Fruit fly (Drosophila melanogaster) whole organism, embryonic: ENCODE data around the gene CG13930.
A peak's percentile ranks its signal among the peaks of the same experiment; 100 is the strongest.

Experiments used
- Atf6 ChIP-seq: fragments of 200-800 bp; sonication (Bioruptor generic); IDR thresholded peaks from 2 replicates; pipeline ENCODE4 v1.3.6; 2022; ENCODE audit warnings: missing biosample characterization, missing genetic modification characterization
- Bgb ChIP-seq: fragments of 200-800 bp; sonication (Bioruptor generic); IDR thresholded peaks from 2 replicates; pipeline ENCODE4 v1.3.6; 2022; ENCODE audit warnings: missing biosample characterization, missing genetic modification characterization; ENCODE audit not compliant: partially characterized antibody
- CG10209 ChIP-seq: fragments of 200-800 bp; sonication (Bioruptor generic); optimal IDR thresholded peaks from 3 replicates; lab custom pipeline; 2017; ENCODE audit warnings: missing biosample characterization, mild to moderate bottlenecking, missing genetic modification characterization, missing genetic modification reagents
- CG10267 ChIP-seq: fragments of 200-800 bp; sonication (Bioruptor generic); optimal IDR thresholded peaks from 2 replicates; lab custom pipeline; 2018; ENCODE audit warnings: missing biosample characterization, mild to moderate bottlenecking, missing genetic modification characterization, moderate library complexity
- CG10543 ChIP-seq: fragments of 200-800 bp; sonication (Bioruptor generic); optimal IDR thresholded peaks from 3 replicates; lab custom pipeline; 2017; ENCODE audit warnings: missing biosample characterization, mild to moderate bottlenecking, missing genetic modification characterization, moderate library complexity
- CG13624 ChIP-seq: fragments of 200-800 bp; sonication (Bioruptor generic); optimal IDR thresholded peaks from 2 replicates; lab custom pipeline; 2016; ENCODE audit warnings: missing biosample characterization, missing genetic modification characterization
- CG1603 ChIP-seq: fragments of 200-800 bp; sonication (Bioruptor generic); optimal IDR thresholded peaks from 2 replicates; lab custom pipeline; 2019; ENCODE audit warnings: missing biosample characterization, mild to moderate bottlenecking, missing genetic modification characterization, moderate library complexity
- CG16863 ChIP-seq: fragments of 200-800 bp; sonication (Bioruptor generic); optimal IDR thresholded peaks from 3 replicates; lab custom pipeline; 2016; ENCODE audit warnings: missing biosample characterization, missing genetic modification characterization
- CG17359 ChIP-seq: fragments of 200-800 bp; sonication (Bioruptor generic); optimal IDR thresholded peaks from 3 replicates; lab custom pipeline; 2018; ENCODE audit warnings: missing biosample characterization, mild to moderate bottlenecking, missing genetic modification characterization, moderate library complexity
- CG17568 ChIP-seq: fragments of 200-800 bp; sonication (Bioruptor generic); optimal IDR thresholded peaks from 2 replicates; lab custom pipeline; 2018; ENCODE audit warnings: missing biosample characterization, mild to moderate bottlenecking, missing genetic modification characterization, moderate library complexity
- CG2678 ChIP-seq: fragments of 200-800 bp; sonication (Bioruptor generic); optimal IDR thresholded peaks from 3 replicates; lab custom pipeline; 2019; ENCODE audit warnings: missing biosample characterization, mild to moderate bottlenecking, missing genetic modification characterization, moderate library complexity
- CG2712 ChIP-seq: fragments of 200-800 bp; optimal IDR thresholded peaks from 3 replicates; lab custom pipeline; 2019; ENCODE audit warnings: missing biosample characterization, mild to moderate bottlenecking, missing genetic modification characterization, moderate library complexity
- CG2889 ChIP-seq: fragments of 200-800 bp; sonication (Bioruptor generic); IDR thresholded peaks from 3 replicates; pipeline ENCODE4 v1.3.6; 2022; ENCODE audit warnings: missing biosample characterization, missing genetic modification characterization
- CG3163 ChIP-seq: fragments of 200-800 bp; sonication (Bioruptor generic); optimal IDR thresholded peaks from 3 replicates; lab custom pipeline; 2016; ENCODE audit warnings: missing biosample characterization, missing genetic modification characterization
- CG3281 ChIP-seq: fragments of 200-800 bp; sonication (Bioruptor generic); optimal IDR thresholded peaks from 3 replicates; lab custom pipeline; 2017; ENCODE audit warnings: missing biosample characterization, mild to moderate bottlenecking, missing genetic modification characterization
- CG4360 ChIP-seq: fragments of 200-800 bp; sonication (Bioruptor generic); IDR thresholded peaks from 2 replicates; pipeline ENCODE4 v1.3.6; 2022; ENCODE audit warnings: missing biosample characterization, missing genetic modification characterization
- CG4707 ChIP-seq: fragments of 200-800 bp; sonication (Bioruptor generic); optimal IDR thresholded peaks from 2 replicates; lab custom pipeline; 2018; ENCODE audit warnings: missing biosample characterization, mild to moderate bottlenecking, missing genetic modification characterization, moderate library complexity
- CG4854 ChIP-seq: fragments of 200-800 bp; sonication (Bioruptor generic); optimal IDR thresholded peaks from 2 replicates; lab custom pipeline; 2016; ENCODE audit warnings: missing biosample characterization, missing genetic modification characterization, inconsistent platforms
- CG9437 ChIP-seq: fragments of 200-800 bp; sonication (Bioruptor generic); optimal IDR thresholded peaks from 2 replicates; lab custom pipeline; 2018; ENCODE audit warnings: missing biosample characterization, mild to moderate bottlenecking, missing genetic modification characterization
- Dad ChIP-seq: fragments of 200-800 bp; sonication (Bioruptor generic); optimal IDR thresholded peaks from 3 replicates; lab custom pipeline; 2016; ENCODE audit warnings: missing biosample characterization, missing genetic modification characterization
- Dfd ChIP-seq, 2 experiments: fragments of >200 bp; optimal IDR thresholded peaks; 2 replicates each; lab custom pipeline; 2017; ENCODE audit warnings: missing biosample characterization in 2 of 2, missing genetic modification characterization in 2 of 2
- Ets65A ChIP-seq: fragments of 200-800 bp; sonication (Bioruptor generic); peaks from one replicate; lab custom pipeline; 2016; ENCODE audit warnings: missing biosample characterization, missing genetic modification characterization
- HmgD ChIP-seq: fragments of 200-800 bp; sonication (Bioruptor generic); optimal IDR thresholded peaks from 3 replicates; lab custom pipeline; 2016; ENCODE audit warnings: missing biosample characterization, missing genetic modification characterization
- Hmx ChIP-seq: fragments of 200-800 bp; sonication (Bioruptor generic); optimal IDR thresholded peaks from 2 replicates; lab custom pipeline; 2016; ENCODE audit warnings: missing biosample characterization, missing genetic modification characterization
- Hr3 ChIP-seq: fragments of 200-800 bp; sonication (Bioruptor generic); optimal IDR thresholded peaks from 3 replicates; lab custom pipeline; 2016; ENCODE audit warnings: missing biosample characterization, missing genetic modification characterization
- Mad ChIP-seq: fragments of 200-800 bp; sonication (Bioruptor generic); optimal IDR thresholded peaks from 2 replicates; lab custom pipeline; 2016; ENCODE audit warnings: missing biosample characterization, missing genetic modification characterization
- NK7.1 ChIP-seq: fragments of 200-800 bp; sonication (Bioruptor generic); optimal IDR thresholded peaks from 3 replicates; lab custom pipeline; 2016; ENCODE audit warnings: missing biosample characterization, missing genetic modification characterization
- Poxn ChIP-seq: fragments of 200-800 bp; sonication (Bioruptor generic); IDR thresholded peaks from 2 replicates; pipeline ENCODE4 v1.3.6; 2022; ENCODE audit warnings: missing biosample characterization, missing genetic modification characterization
- Rx ChIP-seq: fragments of 200-800 bp; sonication (Bioruptor generic); IDR thresholded peaks from 2 replicates; pipeline ENCODE4 v1.3.6; 2022; ENCODE audit warnings: missing biosample characterization, missing genetic modification characterization
- Sry-δ ChIP-seq: fragments of 200-800 bp; sonication (Bioruptor generic); optimal IDR thresholded peaks from 2 replicates; lab custom pipeline; 2016; ENCODE audit warnings: missing biosample characterization, missing genetic modification characterization
- Vsx1 ChIP-seq: fragments of 200-800 bp; sonication (Bioruptor generic); optimal IDR thresholded peaks from 2 replicates; lab custom pipeline; 2017; ENCODE audit warnings: missing biosample characterization, mild to moderate bottlenecking, missing genetic modification characterization, missing genetic modification reagents
- abd-A ChIP-seq: fragments of 200-800 bp; sonication (Bioruptor generic); optimal IDR thresholded peaks from 3 replicates; lab custom pipeline; 2019; ENCODE audit warnings: missing biosample characterization, mild to moderate bottlenecking, missing genetic modification characterization, moderate library complexity
- aop ChIP-seq: fragments of 200-800 bp; sonication (Bioruptor generic); IDR thresholded peaks from 2 replicates; pipeline ENCODE4 v1.3.6; 2022; ENCODE audit warnings: missing biosample characterization, missing genetic modification characterization
- btn ChIP-seq: fragments of 200-800 bp; sonication (Bioruptor generic); optimal IDR thresholded peaks from 2 replicates; lab custom pipeline; 2016; ENCODE audit warnings: missing biosample characterization, missing genetic modification characterization
- chn ChIP-seq: fragments of 200-800 bp; sonication (Bioruptor generic); optimal IDR thresholded peaks from 2 replicates; lab custom pipeline; 2016; ENCODE audit warnings: missing biosample characterization, missing genetic modification characterization
- dm ChIP-seq: fragments of 200-800 bp; sonication (Bioruptor generic); optimal IDR thresholded peaks from 3 replicates; lab custom pipeline; 2016; ENCODE audit warnings: missing biosample characterization, missing genetic modification characterization
- dmrt11E ChIP-seq: fragments of 200-800 bp; sonication (Bioruptor generic); optimal IDR thresholded peaks from 3 replicates; lab custom pipeline; 2018; ENCODE audit warnings: missing biosample characterization, mild to moderate bottlenecking, missing genetic modification characterization, moderate library complexity
- gsb-n ChIP-seq: fragments of 200-800 bp; sonication (Bioruptor generic); optimal IDR thresholded peaks from 3 replicates; lab custom pipeline; 2018; ENCODE audit warnings: missing biosample characterization, mild to moderate bottlenecking, missing genetic modification characterization
- hb ChIP-seq: fragments of 200-800 bp; sonication (Bioruptor generic); IDR thresholded peaks from 3 replicates; pipeline ENCODE4 v1.3.6; 2022; ENCODE audit warnings: missing biosample characterization, missing genetic modification characterization; ENCODE audit not compliant: partially characterized antibody
- lilli ChIP-seq: fragments of 200-800 bp; sonication (Bioruptor generic); optimal IDR thresholded peaks from 3 replicates; lab custom pipeline; 2016; ENCODE audit warnings: missing biosample characterization, missing genetic modification characterization
- mam ChIP-seq: fragments of 200-800 bp; sonication (Bioruptor generic); optimal IDR thresholded peaks from 3 replicates; lab custom pipeline; 2016; ENCODE audit warnings: missing biosample characterization, missing genetic modification characterization
- pros ChIP-seq: fragments of 200-800 bp; sonication (Bioruptor generic); optimal IDR thresholded peaks from 3 replicates; lab custom pipeline; 2019; ENCODE audit warnings: missing biosample characterization, mild to moderate bottlenecking, missing genetic modification characterization, moderate library complexity
- sd ChIP-seq: fragments of 200-800 bp; sonication (Bioruptor generic); optimal IDR thresholded peaks from 3 replicates; lab custom pipeline; 2018; ENCODE audit warnings: missing biosample characterization, mild to moderate bottlenecking, missing genetic modification characterization, moderate library complexity
- sens-2 ChIP-seq: fragments of 200-800 bp; sonication (Bioruptor generic); IDR thresholded peaks from 2 replicates; pipeline ENCODE4 v1.3.6; 2022; ENCODE audit warnings: missing biosample characterization, missing genetic modification characterization
- sisA ChIP-seq: fragments of 200-800 bp; sonication (Bioruptor generic); IDR thresholded peaks from 2 replicates; pipeline ENCODE4 v1.3.6; 2022; ENCODE audit warnings: missing biosample characterization, missing genetic modification characterization
- slou ChIP-seq: fragments of 200-800 bp; sonication (Bioruptor generic); optimal IDR thresholded peaks from 3 replicates; lab custom pipeline; 2016; ENCODE audit warnings: missing biosample characterization, missing genetic modification characterization
- sr ChIP-seq: fragments of 200-800 bp; sonication (Bioruptor generic); IDR thresholded peaks from 3 replicates; pipeline ENCODE4 v1.3.6; 2022; ENCODE audit warnings: missing biosample characterization, missing genetic modification characterization
- tap ChIP-seq: fragments of 200-800 bp; optimal IDR thresholded peaks from 3 replicates; lab custom pipeline; 2019; ENCODE audit warnings: missing biosample characterization, mild to moderate bottlenecking, missing genetic modification characterization, moderate library complexity
- trh ChIP-seq: fragments of 200-800 bp; sonication (Bioruptor generic); optimal IDR thresholded peaks from 2 replicates; lab custom pipeline; 2016; ENCODE audit warnings: missing biosample characterization, missing genetic modification characterization
- z ChIP-seq: fragments of 200-800 bp; sonication (Bioruptor generic); IDR thresholded peaks from 3 replicates; pipeline ENCODE4 v1.3.6; 2022; ENCODE audit warnings: missing biosample characterization, missing genetic modification characterization
- zfh1 ChIP-seq: fragments of 200-800 bp; sonication (Bioruptor generic); IDR thresholded peaks from 3 replicates; pipeline ENCODE4 v1.3.6; 2022; ENCODE audit warnings: missing biosample characterization, missing genetic modification characterization

Gene CG13930

DNA sequence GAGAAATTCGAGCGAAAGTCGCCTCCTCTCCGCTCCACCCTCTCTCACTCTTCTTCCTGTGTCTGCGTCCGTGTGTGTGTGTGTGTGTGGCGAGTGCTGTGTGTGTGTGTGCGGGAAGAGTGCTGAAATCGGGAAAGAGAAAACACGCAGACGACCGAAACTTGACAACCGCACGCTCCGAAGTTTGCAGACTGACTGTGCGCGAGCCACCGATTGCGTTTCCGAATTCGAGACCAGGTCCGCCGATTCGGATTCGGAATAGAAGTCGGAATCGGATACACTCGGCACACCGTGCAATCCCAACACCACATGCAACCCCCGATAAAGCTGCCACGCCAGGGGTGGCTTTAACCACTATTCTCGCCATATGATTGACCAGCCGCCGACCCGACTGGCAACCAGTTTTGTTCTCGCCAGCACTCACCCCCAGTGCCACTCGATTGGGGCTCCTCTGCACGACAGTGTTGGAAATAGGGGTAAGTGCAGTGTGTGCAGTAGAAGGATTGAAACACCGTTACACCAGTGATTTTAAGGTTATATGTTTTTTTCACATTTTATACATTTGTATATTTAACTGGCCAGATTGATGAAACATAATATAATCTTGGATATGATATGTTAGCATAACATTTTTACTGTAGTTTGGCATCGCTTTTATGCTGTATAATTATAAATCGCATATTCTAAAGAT lies 44.2 kb downstream of the CG13930 start, which contains the start of gene CG13928 (continued):
- no peak for TF ChIP-seq CG9437 (GFP tag; lab: Kevin White, UChicago)
- no peak for TF ChIP-seq CG13624 (GFP tag; lab: Kevin White, UChicago)
- TF ChIP-seq Mad (GFP tag; lab: Kevin White, UChicago): no peak
- TF ChIP-seq CG16863: no peak
- no peak for TF ChIP-seq mam
- TF ChIP-seq Dfd (GFP tag; optimal IDR thresholded peaks at IDR 0.05; lab: Kevin White, UChicago): no peak
- peak; percentile 19 for TF ChIP-seq CG10543 (GFP tag; lab: Kevin White, UChicago)
- TF ChIP-seq btn: no peak
- no peak for TF ChIP-seq CG3281 (GFP tag; lab: Kevin White, UChicago)
- no peak for TF ChIP-seq sr
- no peak for TF ChIP-seq CG4707 (GFP tag; lab: Kevin White, UChicago)
- TF ChIP-seq abd-A (tag; lab: Kevin White, UChicago): peak; percentile 14
- no peak for TF ChIP-seq CG17568 (GFP tag; lab: Kevin White, UChicago)
- no peak for TF ChIP-seq Hr3 (GFP tag; lab: Kevin White, UChicago)
- no peak for TF ChIP-seq Vsx1 (GFP tag; lab: Kevin White, UChicago)
- no peak for TF ChIP-seq sens-2 (GFP tag; lab: Robert Waterston, UW)
- no peak for TF ChIP-seq NK7.1 (GFP tag; lab: Kevin White, UChicago)
- no peak for TF ChIP-seq CG17359 (tag; lab: Kevin White, UChicago)
- TF ChIP-seq CG10267 (tag; lab: Kevin White, UChicago): peak; percentile 44
- no peak for TF ChIP-seq CG2678 (tag; lab: Kevin White, UChicago)
- no peak for TF ChIP-seq CG4854
- no peak for TF ChIP-seq Poxn (GFP tag; lab: Robert Waterston, UW)
- no peak for TF ChIP-seq gsb-n (tag; lab: Kevin White, UChicago)
- TF ChIP-seq CG2712 (tag; lab: Kevin White, UChicago): no peak
- no peak for TF ChIP-seq zfh1
- TF ChIP-seq HmgD: no peak
- no peak for TF ChIP-seq tap (tag; lab: Kevin White, UChicago)
- TF ChIP-seq chn (GFP tag; lab: Kevin White, UChicago): no peak
- TF ChIP-seq CG2889 (GFP tag; lab: Robert Waterston, UW): no peak
- no peak for TF ChIP-seq lilli
- TF ChIP-seq z (GFP tag; lab: Robert Waterston, UW): peak; percentile 60; the same call in 1 of the 3 replicates
- no peak for TF ChIP-seq sd
- TF ChIP-seq trh (GFP tag; lab: Kevin White, UChicago): no peak
- no peak for TF ChIP-seq hb (GFP tag; lab: Robert Waterston, UW)
- TF ChIP-seq CG1603 (tag; lab: Kevin White, UChicago): no peak
- TF ChIP-seq pros (GFP tag; lab: Kevin White, UChicago): no peak
- TF ChIP-seq Rx: no peak
- no peak for TF ChIP-seq aop (GFP tag; lab: Robert Waterston, UW)
- no peak for TF ChIP-seq Sry-δ (GFP tag; lab: Kevin White, UChicago)
- no peak for TF ChIP-seq CG10209 (GFP tag; lab: Kevin White, UChicago)
- TF ChIP-seq CG3163 (GFP tag; lab: Kevin White, UChicago): no peak
- TF ChIP-seq CG4360 (GFP tag; lab: Robert Waterston, UW): no peak
- no peak for TF ChIP-seq sisA (GFP tag; lab: Robert Waterston, UW)
- 0 out of 2 replicates have a peak, but pooled peaks have one; percentile 5 for TF ChIP-seq Atf6 (GFP tag; lab: Robert Waterston, UW)
- no peak for TF ChIP-seq slou
- peak; percentile 69; the same call in 1 of the 2 replicates for TF ChIP-seq Bgb (GFP tag; lab: Robert Waterston, UW)
- TF ChIP-seq Dad (GFP tag; lab: Kevin White, UChicago): no peak
- TF ChIP-seq dmrt11E (tag; lab: Kevin White, UChicago): no peak
- TF ChIP-seq Ets65A (GFP tag; lab: Kevin White, UChicago): no peak
- no peak for TF ChIP-seq Hmx (GFP tag; lab: Kevin White, UChicago)
- no peak for TF ChIP-seq dm
